Fruit fly (Drosophila melanogaster): ENCODE data around the gene CG31528.
A peak's percentile ranks its signal among the peaks of the same experiment; 100 is the strongest.

The CG31528 gene

dm6 chr3R:4428585-4429464, 12.6 kb downstream of the CG31528 start, which contains the start of gene srl (continued):
- TF ChIP-seq CrebB (tag; optimal IDR thresholded peaks at IDR 0.05) (peak; percentile 47), CG8478 (optimal IDR thresholded peaks at IDR 0.05) (peak; percentile 36), CG15269 (tag; optimal IDR thresholded peaks at IDR 0.05) (no peak), ci (GFP tag; IDR thresholded peaks at IDR 0.05) (peak; percentile 38; the same call in 2 of the 3 replicates), Med (GFP tag) (peak; percentile 86), sug (tag; optimal IDR thresholded peaks at IDR 0.05) (peak; percentile 44), Hey (tag; optimal IDR thresholded peaks at IDR 0.05) (no peak), ftz-f1 (GFP tag; optimal IDR thresholded peaks at IDR 0.05) (peak; percentile 86), kah (GFP tag; optimal IDR thresholded peaks at IDR 0.05) (peak; percentile 17), gsb-n (tag; optimal IDR thresholded peaks at IDR 0.05) (no peak), gcm (GFP tag; optimal IDR thresholded peaks at IDR 0.05) (peak; percentile 14), CG7987 (GFP tag; optimal IDR thresholded peaks at IDR 0.05) (peak; percentile 86), her (GFP tag; optimal IDR thresholded peaks at IDR 0.05) (peak; percentile 63), CG16813 (GFP tag; IDR thresholded peaks at IDR 0.05; ENCODE audit: partially characterized antibody) (0 out of 3 replicates have a peak, but pooled peaks have one; percentile 19), p53 (GFP tag; optimal IDR thresholded peaks at IDR 0.05) (peak; percentile 30), CG3847 (GFP tag; IDR thresholded peaks at IDR 0.05) (peak; percentile 48), MESR4 (GFP tag; optimal IDR thresholded peaks at IDR 0.05) (peak; percentile 95), CG8388 (GFP tag; optimal IDR thresholded peaks at IDR 0.05) (no peak), CG18011 (GFP tag; optimal IDR thresholded peaks at IDR 0.05) (peak; percentile 7), CG2199 (GFP tag; IDR thresholded peaks at IDR 0.05) (peak; percentile 85; the same call in 2 of the 3 replicates), sr (GFP tag; IDR thresholded peaks at IDR 0.05) (peak; percentile 76), CG6175 (GFP tag; IDR thresholded peaks at IDR 0.05) (peak; percentile 69; the same call in 1 of the 3 replicates), CG1603 (tag; optimal IDR thresholded peaks at IDR 0.05) (peak; percentile 72), Stat92E (GFP tag; optimal IDR thresholded peaks at IDR 0.05) (no peak), CG7928 (GFP tag; optimal IDR thresholded peaks at IDR 0.05) (no peak), HLH4C (GFP tag; IDR thresholded peaks at IDR 0.05; ENCODE audit: partially characterized antibody) (peak; percentile 46; the same call in 2 of the 3 replicates), Ets97D (GFP tag; optimal IDR thresholded peaks at IDR 0.05) (peak; percentile 70), scrt (GFP tag; optimal IDR thresholded peaks at IDR 0.05) (peak; percentile 23), klu (GFP tag; IDR thresholded peaks at IDR 0.05) (no peak), CG17385 (GFP tag; optimal IDR thresholded peaks at IDR 0.05) (peak; percentile 95), bbx (GFP tag; IDR thresholded peaks at IDR 0.05; ENCODE audit: partially characterized antibody) (0 out of 2 replicates have a peak, but pooled peaks have one; percentile 41), CG2116 (GFP tag; optimal IDR thresholded peaks at IDR 0.05) (peak; percentile 70), YL-1 (GFP tag; optimal IDR thresholded peaks at IDR 0.05) (peak; percentile 94), dpn (GFP tag; optimal IDR thresholded peaks at IDR 0.05) (no peak), CG10267 (tag; optimal IDR thresholded peaks at IDR 0.05) (peak; percentile 22), CHES-1-like (GFP tag; optimal IDR thresholded peaks at IDR 0.05) (peak; percentile 14), CG17328 (GFP tag; IDR thresholded peaks at IDR 0.05) (0 out of 2 replicates have a peak, but pooled peaks have one; percentile 29), B-H1 (GFP tag; IDR thresholded peaks at IDR 0.05) (no peak), Dbx (GFP tag; IDR thresholded peaks at IDR 0.05) (peak; percentile 32; the same call in 2 of the 3 replicates), zen2 (GFP tag; IDR thresholded peaks at IDR 0.05; ENCODE audit: partially characterized antibody) (0 out of 3 replicates have a peak, but pooled peaks have one; percentile 49), MBD-R2 (GFP tag; IDR thresholded peaks at IDR 0.05) (peak; percentile 75), zfh1 (GFP tag; IDR thresholded peaks at IDR 0.05) (peak; percentile 35; the same call in 1 of the 3 replicates), vnd (GFP tag; IDR thresholded peaks at IDR 0.05; ENCODE audit: partially characterized antibody) (0 out of 3 replicates have a peak, but pooled peaks have one; percentile 19), CG10543 (GFP tag; optimal IDR thresholded peaks at IDR 0.05) (peak; percentile 51), sens (GFP tag) (peak; percentile 80), Hr39 (optimal IDR thresholded peaks at IDR 0.05) (no peak), CG17186 (GFP tag; optimal IDR thresholded peaks at IDR 0.05) (peak; percentile 93), CG8765 (GFP tag; IDR thresholded peaks at IDR 0.05) (no peak)
